Worm (Caenorhabditis elegans) whole organism, L3 larva: Measurements from ENCODE around the gene cdh-3.

ENCODE experiments used
- R02D3.7 ChIP-seq: fragments of 150-350 bp; optimal IDR thresholded peaks from 2 replicates; lab custom pipeline; 2014; ENCODE audit warnings: missing biosample characterization, missing genetic modification characterization
- ZK546.5 ChIP-seq: sonication (generic microtip); optimal IDR thresholded peaks from 2 replicates; lab custom pipeline; 2017; ENCODE audit warnings: missing biosample characterization, missing genetic modification characterization
- aly-2 ChIP-seq: fragments of 150-350 bp; optimal IDR thresholded peaks from 2 replicates; lab custom pipeline; 2014; ENCODE audit warnings: missing biosample characterization, missing genetic modification characterization
- ama-1 ChIP-seq: fragments of 150-350 bp; optimal IDR thresholded peaks from 2 replicates; lab custom pipeline; 2018
- ceh-82 ChIP-seq: fragments of 150-350 bp; optimal IDR thresholded peaks from 2 replicates; lab custom pipeline; 2014; ENCODE audit warnings: missing biosample characterization, missing genetic modification characterization
- ceh-9 ChIP-seq: sonication (generic microtip); optimal IDR thresholded peaks from 2 replicates; lab custom pipeline; 2018; ENCODE audit warnings: missing biosample characterization, missing genetic modification characterization
- daf-12 ChIP-seq: fragments of 150-350 bp; optimal IDR thresholded peaks from 2 replicates; lab custom pipeline; 2014; ENCODE audit warnings: missing biosample characterization, missing genetic modification reagents, missing genetic modification characterization
- egl-27 ChIP-seq: sonication (generic microtip); optimal IDR thresholded peaks from 4 replicates; lab custom pipeline; 2017; ENCODE audit warnings: missing biosample characterization, missing genetic modification reagents, missing genetic modification characterization
- egl-5 ChIP-seq: fragments of 150-350 bp; optimal IDR thresholded peaks from 2 replicates; lab custom pipeline; 2017; ENCODE audit warnings: missing biosample characterization, missing genetic modification reagents, missing genetic modification characterization, inconsistent platforms
- elt-1 ChIP-seq: fragments of 150-350 bp; optimal IDR thresholded peaks from 2 replicates; lab custom pipeline; 2014; ENCODE audit warnings: missing biosample characterization, missing genetic modification characterization
- elt-2 ChIP-seq: sonication (generic microtip); optimal IDR thresholded peaks from 2 replicates; lab custom pipeline; 2016; ENCODE audit warnings: missing genetic modification reagents, mild to moderate bottlenecking, missing genetic modification characterization, missing compliant biosample characterization
- elt-3 ChIP-seq, 3 experiments: fragments of 150-350 bp in 1 of 3; sonication (generic microtip) in 2 of 3; optimal IDR thresholded peaks; 2 replicates in 2 of 3; 4 replicates in 1 of 3; lab custom pipeline; 2014 to 2017; ENCODE audit warnings: missing biosample characterization in 3 of 3, missing genetic modification characterization in 3 of 3
- fkh-10 ChIP-seq: sonication (generic microtip); optimal IDR thresholded peaks from 2 replicates; lab custom pipeline; 2017; ENCODE audit warnings: missing biosample characterization, missing genetic modification reagents, missing genetic modification characterization
- fkh-2 ChIP-seq: fragments of 150-350 bp; optimal IDR thresholded peaks from 2 replicates; lab custom pipeline; 2014; ENCODE audit warnings: missing biosample characterization, missing genetic modification reagents, missing genetic modification characterization
- fos-1 ChIP-seq: fragments of 150-350 bp; optimal IDR thresholded peaks from 2 replicates; lab custom pipeline; 2014; ENCODE audit warnings: missing biosample characterization, missing genetic modification characterization
- hmg-11 ChIP-seq: sonication (generic microtip); optimal IDR thresholded peaks from 2 replicates; lab custom pipeline; 2016; ENCODE audit warnings: missing genetic modification characterization, missing compliant biosample characterization
- jun-1 ChIP-seq: fragments of 150-350 bp; optimal IDR thresholded peaks from 2 replicates; lab custom pipeline; 2014; ENCODE audit warnings: missing biosample characterization, missing genetic modification reagents, missing genetic modification characterization
- lin-15B ChIP-seq: fragments of 150-350 bp; optimal IDR thresholded peaks from 2 replicates; lab custom pipeline; 2014; ENCODE audit warnings: missing biosample characterization, missing genetic modification characterization
- lin-39 ChIP-seq: fragments of 150-350 bp; optimal IDR thresholded peaks from 2 replicates; lab custom pipeline; 2018; ENCODE audit warnings: missing biosample characterization, missing genetic modification reagents, missing genetic modification characterization
- lsy-12 ChIP-seq: sonication (generic microtip); optimal IDR thresholded peaks from 2 replicates; lab custom pipeline; 2016; ENCODE audit warnings: mild to moderate bottlenecking, missing genetic modification characterization, missing compliant biosample characterization
- mdl-1 ChIP-seq: fragments of 150-350 bp; optimal IDR thresholded peaks from 2 replicates; lab custom pipeline; 2014; ENCODE audit warnings: missing biosample characterization, missing genetic modification characterization
- mml-1 ChIP-seq: fragments of 150-350 bp; sonication (generic microtip); optimal IDR thresholded peaks from 3 replicates; lab custom pipeline; 2014; ENCODE audit warnings: missing biosample characterization, missing genetic modification characterization
- nfya-1 ChIP-seq: sonication (generic microtip); optimal IDR thresholded peaks from 2 replicates; lab custom pipeline; 2017; ENCODE audit warnings: missing genetic modification characterization, mild to moderate bottlenecking, missing compliant biosample characterization, antibody characterized with exemption, moderate library complexity; ENCODE audit not compliant: insufficient read depth
- nhr-12 ChIP-seq: fragments of 150-350 bp; optimal IDR thresholded peaks from 2 replicates; lab custom pipeline; 2014; ENCODE audit warnings: missing biosample characterization, missing genetic modification characterization
- nhr-23 ChIP-seq: fragments of 150-350 bp; optimal IDR thresholded peaks from 2 replicates; lab custom pipeline; 2014; ENCODE audit warnings: missing biosample characterization, missing genetic modification reagents, missing genetic modification characterization
- nhr-25 ChIP-seq: sonication (generic microtip); optimal IDR thresholded peaks from 2 replicates; lab custom pipeline; 2017; ENCODE audit warnings: missing biosample characterization, missing genetic modification characterization
- nhr-28 ChIP-seq: fragments of 150-350 bp; optimal IDR thresholded peaks from 2 replicates; lab custom pipeline; 2014; ENCODE audit warnings: missing biosample characterization, missing genetic modification characterization
- nhr-43 ChIP-seq: sonication (generic microtip); optimal IDR thresholded peaks from 2 replicates; lab custom pipeline; 2016; ENCODE audit warnings: mild to moderate bottlenecking, missing genetic modification characterization, missing compliant biosample characterization; ENCODE audit not compliant: poor library complexity, severe bottlenecking
- nhr-67 ChIP-seq: fragments of 150-350 bp; optimal IDR thresholded peaks from 2 replicates; lab custom pipeline; 2014; ENCODE audit warnings: missing biosample characterization, missing genetic modification characterization
- nhr-76 ChIP-seq: fragments of 150-350 bp; sonication (generic microtip); optimal IDR thresholded peaks from 5 replicates; lab custom pipeline; 2014; ENCODE audit warnings: missing biosample characterization, missing genetic modification characterization
- nhr-77 ChIP-seq: fragments of 150-350 bp; optimal IDR thresholded peaks from 2 replicates; lab custom pipeline; 2014; ENCODE audit warnings: missing biosample characterization, missing genetic modification characterization
- pha-4 ChIP-seq: fragments of 150-350 bp; optimal IDR thresholded peaks from 2 replicates; lab custom pipeline; 2014; ENCODE audit warnings: missing biosample characterization, missing genetic modification reagents, missing genetic modification characterization
- pqm-1 ChIP-seq: fragments of 150-350 bp; optimal IDR thresholded peaks from 2 replicates; lab custom pipeline; 2017; ENCODE audit warnings: missing biosample characterization, missing genetic modification characterization, inconsistent platforms
- sea-2 ChIP-seq: fragments of 150-350 bp; sonication (generic microtip); optimal IDR thresholded peaks from 4 replicates; lab custom pipeline; 2014; ENCODE audit warnings: missing biosample characterization, missing genetic modification reagents, missing genetic modification characterization
- snpc-4 ChIP-seq: fragments of 150-350 bp; optimal IDR thresholded peaks from 2 replicates; lab custom pipeline; 2014; ENCODE audit warnings: missing biosample characterization, missing genetic modification characterization
- tbx-2 ChIP-seq: sonication (generic microtip); optimal IDR thresholded peaks from 2 replicates; lab custom pipeline; 2016; ENCODE audit warnings: mild to moderate bottlenecking, missing genetic modification characterization, missing compliant biosample characterization
- unc-39 ChIP-seq: sonication (generic microtip); optimal IDR thresholded peaks from 4 replicates; lab custom pipeline; 2017; ENCODE audit warnings: missing biosample characterization, missing genetic modification characterization
- unc-62 ChIP-seq: fragments of 150-350 bp; sonication (generic microtip); optimal IDR thresholded peaks from 4 replicates; lab custom pipeline; 2014; ENCODE audit warnings: missing biosample characterization, missing genetic modification reagents, missing genetic modification characterization
- zag-1 ChIP-seq: fragments of 150-350 bp; optimal IDR thresholded peaks from 2 replicates; lab custom pipeline; 2014; ENCODE audit warnings: missing biosample characterization, missing genetic modification characterization
- ztf-4 ChIP-seq: fragments of 150-350 bp; optimal IDR thresholded peaks from 2 replicates; lab custom pipeline; 2014; ENCODE audit warnings: missing biosample characterization, missing genetic modification characterization

cdh-3 gene

DNA sequence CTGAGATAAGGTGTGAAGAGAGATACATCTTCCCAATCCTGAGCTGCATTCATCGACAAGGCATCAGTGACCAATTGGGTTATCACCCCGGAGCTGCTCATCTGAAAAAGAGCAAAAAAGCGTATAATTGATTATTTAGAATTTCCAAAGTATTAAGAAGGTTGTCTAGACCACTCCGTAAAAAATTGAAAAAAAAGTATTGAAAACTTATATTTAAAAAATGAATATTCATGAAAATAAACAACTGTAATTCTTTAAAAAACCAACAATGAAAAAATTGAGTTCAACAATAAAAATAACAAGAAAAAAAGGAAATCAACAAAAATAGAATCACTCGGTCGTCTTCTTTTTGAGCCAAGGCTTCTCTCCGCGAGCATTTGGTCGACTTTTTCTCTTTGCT lies 9.3 kb upstream of the cdh-3 start, which contains the start of gene mtx-2:
Gene mtx-2 (minus strand): TSS at position 101 of the 400 bp plus-strand sequence.
- TF ChIP-seq jun-1 (tag; lab: Kevin White, UChicago) (no peak), nhr-77 (no peak), mml-1 (tag; lab: Kevin White, UChicago) (no peak), unc-39 (no peak), pha-4 (no peak), egl-5 (tag; lab: Kevin White, UChicago) (no peak), nhr-28 (no peak), R02D3.7 (tag; lab: Kevin White, UChicago) (no peak), lsy-12 (tag; lab: Kevin White, UChicago) (no peak), unc-62 (GFP tag; lab: Kevin White, UChicago) (no peak), ceh-82 (tag; lab: Kevin White, UChicago) (no peak), egl-27 (tag; lab: Kevin White, UChicago) (no peak), ceh-9 (tag; lab: Kevin White, UChicago) (no peak), elt-1 (no peak), nhr-43 (tag; lab: Kevin White, UChicago) (no peak), elt-2 (tag; lab: Kevin White, UChicago) (no peak)

DNA sequence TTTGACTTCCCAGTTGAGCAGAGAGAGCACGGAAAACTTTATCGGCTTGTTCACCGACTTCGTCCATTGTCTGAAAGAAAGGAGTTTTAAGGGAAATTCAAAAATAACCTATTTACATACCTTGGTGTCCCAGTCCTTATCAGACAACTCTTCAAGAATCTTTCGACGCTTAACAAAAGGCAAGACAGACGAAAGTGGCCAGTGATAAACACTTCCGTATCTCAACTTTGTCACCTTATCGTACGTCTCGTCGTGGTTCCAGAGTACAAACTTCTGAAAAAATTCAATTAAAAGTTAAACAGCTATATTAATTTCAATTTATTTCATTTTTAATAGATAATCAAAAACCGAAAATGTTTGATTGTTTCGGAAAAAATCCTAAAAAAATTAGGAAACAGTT lies 8.0 kb upstream of the cdh-3 start:
- TF ChIP-seq pqm-1 (peak; percentile 56), hmg-11 (tag; lab: Kevin White, UChicago) (no peak), ZK546.5 (tag; lab: Kevin White, UChicago) (no peak), elt-2 (tag; lab: Kevin White, UChicago) (peak; percentile 89)
- TF ChIP-seq, all 47 proteins: peak for 2

DNA sequence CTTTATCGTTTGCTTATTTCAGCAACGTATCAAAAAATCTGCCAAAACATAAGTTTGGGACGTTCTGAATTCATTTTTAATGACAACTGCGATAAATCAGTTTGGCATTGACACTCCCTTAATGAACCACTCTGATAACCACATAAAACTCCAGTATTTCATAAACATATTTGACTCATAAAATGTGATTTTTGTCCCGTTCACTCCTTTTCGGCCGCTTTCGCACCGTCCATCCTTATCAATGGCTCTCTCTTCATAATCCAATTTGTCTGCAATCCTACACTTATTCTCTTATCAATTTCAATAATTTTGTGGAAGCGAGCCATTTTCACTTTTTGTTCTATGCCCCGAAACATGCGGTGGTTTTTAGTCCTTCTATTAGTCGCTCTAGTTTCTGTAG lies 4.3 kb upstream of the cdh-3 start, which contains the start of gene pcp-1:
Gene pcp-1 (plus strand): TSS at position 342 of the 400 bp plus-strand sequence.
- TF ChIP-seq elt-1 (no peak), R02D3.7 (tag; lab: Kevin White, UChicago) (no peak), lin-39 (no peak), pqm-1 (peak; percentile 99), fos-1 (tag; lab: Kevin White, UChicago) (peak; percentile 55), nhr-28 (no peak), ztf-4 (tag; lab: Kevin White, UChicago) (no peak), nhr-77 (no peak), pha-4 (peak; percentile 31), ZK546.5 (tag; lab: Kevin White, UChicago) (no peak), jun-1 (tag; lab: Kevin White, UChicago) (peak; percentile 67), fkh-2 (tag; lab: Kevin White, UChicago) (no peak), mdl-1 (tag; lab: Kevin White, UChicago) (no peak), ceh-82 (tag; lab: Kevin White, UChicago) (no peak), nhr-25 (tag; lab: Kevin White, UChicago) (no peak), daf-12 (tag; lab: Kevin White, UChicago) (no peak), nfya-1 (no peak), unc-39 (no peak), egl-5 (tag; lab: Kevin White, UChicago) (no peak), nhr-12 (tag; lab: Kevin White, UChicago) (no peak), aly-2 (tag; lab: Kevin White, UChicago) (no peak), unc-62 (GFP tag; lab: Kevin White, UChicago) (no peak), zag-1 (tag; lab: Kevin White, UChicago) (no peak), fkh-10 (no peak), sea-2 (no peak), elt-2 (tag; lab: Kevin White, UChicago) (peak; percentile 99), lin-15B (tag; lab: Kevin White, UChicago) (peak; percentile 34)

DNA sequence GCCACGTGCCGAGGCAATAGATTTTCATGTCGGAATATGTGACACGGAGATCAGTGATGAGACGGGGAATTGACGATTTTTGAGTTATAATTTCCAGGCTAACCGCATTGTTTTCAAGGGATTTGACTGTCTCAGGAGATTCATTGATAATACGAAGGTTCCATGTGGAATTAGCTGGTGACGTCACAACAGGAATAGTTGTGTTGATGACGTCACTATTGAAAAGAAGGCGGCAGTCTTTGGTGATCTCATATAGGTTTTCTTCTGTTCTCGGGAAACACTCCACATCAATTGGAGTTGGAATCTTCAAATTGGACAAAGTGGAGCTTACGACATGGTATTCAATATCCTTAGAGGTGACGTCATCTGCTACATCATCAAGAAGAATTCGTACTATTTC lies 11.1 kb downstream of the cdh-3 start:
- TF ChIP-seq aly-2 (tag; lab: Kevin White, UChicago): no peak
- no peak for TF ChIP-seq snpc-4 (tag; lab: Kevin White, UChicago)
- no peak for TF ChIP-seq pqm-1
- TF ChIP-seq fkh-10: no peak
- no peak for TF ChIP-seq tbx-2 (tag; lab: Kevin White, UChicago)
- TF ChIP-seq nhr-67 (tag; lab: Kevin White, UChicago): no peak
- no peak for TF ChIP-seq nfya-1
- no peak for TF ChIP-seq mml-1 (tag; lab: Kevin White, UChicago)
- TF ChIP-seq nhr-76 (tag; lab: Kevin White, UChicago): no peak
- TF ChIP-seq nhr-23 (tag; lab: Kevin White, UChicago): no peak
- TF ChIP-seq sea-2: no peak
- no peak for TF ChIP-seq elt-3 (tag; optimal IDR thresholded peaks at IDR 0.05; lab: Kevin White, UChicago)
- TF ChIP-seq daf-12 (tag; lab: Kevin White, UChicago): no peak
- TF ChIP-seq pha-4: no peak
- TF ChIP-seq lin-15B (tag; lab: Kevin White, UChicago): no peak
- no peak for TF ChIP-seq ama-1 (lab: Kevin White, UChicago)
- no peak for TF ChIP-seq fkh-2 (tag; lab: Kevin White, UChicago)
- TF ChIP-seq R02D3.7 (tag; lab: Kevin White, UChicago): no peak
- TF ChIP-seq ztf-4 (tag; lab: Kevin White, UChicago): no peak
- no peak for TF ChIP-seq nhr-25 (tag; lab: Kevin White, UChicago)
